Worm (Caenorhabditis elegans): ENCODE measurements around the gene R04D3.4.

Gene R04D3.4

DNA sequence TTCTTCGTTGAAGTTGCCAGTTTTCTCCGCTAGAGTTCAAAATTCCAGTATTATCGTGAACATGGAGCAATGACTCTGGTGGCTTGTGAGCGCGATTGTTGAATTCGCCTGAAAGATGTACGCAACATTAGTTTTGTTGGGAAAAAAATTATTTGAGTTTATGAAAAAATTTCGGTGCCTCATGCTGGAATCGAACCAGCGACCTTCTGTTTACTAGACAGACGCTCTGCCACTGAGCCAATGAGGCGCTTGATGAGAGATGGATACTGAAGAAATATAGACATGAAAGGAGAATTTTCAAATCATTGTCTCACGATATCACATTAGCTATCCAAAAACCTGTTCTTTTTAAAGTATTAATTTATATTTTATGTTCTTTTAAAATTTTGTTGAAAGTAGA, 5.2 kb downstream of the R04D3.4 start:
- peak; percentile 60; the same call in 1 of the 2 replicates for TF ChIP-seq nfyb-1 (GFP tag; IDR thresholded peaks at IDR 0.05)
- TF ChIP-seq mxl-1 (tag; optimal IDR thresholded peaks at IDR 0.05) = peak; percentile 81
- TF ChIP-seq nhr-80 (tag; optimal IDR thresholded peaks at IDR 0.05) = peak; percentile 4
- TF ChIP-seq chd-7 (tag; optimal IDR thresholded peaks at IDR 0.05) = peak; percentile 12
- peak; percentile 57 for TF ChIP-seq nhr-90 (tag; optimal IDR thresholded peaks at IDR 0.05)
- no peak for TF ChIP-seq cebp-1 (GFP tag; IDR thresholded peaks at IDR 0.05)
- TF ChIP-seq cebp-1 (tag; optimal IDR thresholded peaks at IDR 0.05) = no peak
- no peak for TF ChIP-seq pha-4 (tag; optimal IDR thresholded peaks at IDR 0.05)
- no peak for TF ChIP-seq madf-6 (GFP tag; IDR thresholded peaks at IDR 0.05)
- TF ChIP-seq B0035.1 (tag; optimal IDR thresholded peaks at IDR 0.05) = peak; percentile 11
- TF ChIP-seq ekl-4 (GFP tag; IDR thresholded peaks at IDR 0.05) = 0 out of 2 replicates have a peak, but pooled peaks have one; percentile 52
- TF ChIP-seq sea-2 (GFP tag; IDR thresholded peaks at IDR 0.05) = no peak
- peak; percentile 51 for TF ChIP-seq hrde-1 (tag; optimal IDR thresholded peaks at IDR 0.05; ENCODE audit: borderline replicate concordance)
- no peak for TF ChIP-seq ztf-22 (GFP tag; optimal IDR thresholded peaks at IDR 0.05)
- peak; percentile 25 for TF ChIP-seq attf-5 (GFP tag; optimal IDR thresholded peaks at IDR 0.05)
- TF ChIP-seq gei-17 (GFP tag; optimal IDR thresholded peaks at IDR 0.05) = no peak
- TF ChIP-seq lsl-1 (GFP tag; optimal IDR thresholded peaks at IDR 0.05) = no peak
- no peak for TF ChIP-seq lir-1 (GFP tag; conservative IDR thresholded peaks at IDR 0.05)
- no peak for TF ChIP-seq nfya-1 (tag; optimal IDR thresholded peaks at IDR 0.05; ENCODE audit: borderline replicate concordance, insufficient read depth)
- TF ChIP-seq Y79H2A.3 (GFP tag; conservative IDR thresholded peaks at IDR 0.05) = no peak
- peak; percentile 1 for TF ChIP-seq ceh-27 (GFP tag; optimal IDR thresholded peaks at IDR 0.05)
- TF ChIP-seq pbrm-1 (GFP tag; IDR thresholded peaks at IDR 0.05) = peak; percentile 73
- TF ChIP-seq aptf-3 (GFP tag; IDR thresholded peaks at IDR 0.05) = peak; percentile 70; the same call in 1 of the 2 replicates
- TF ChIP-seq B0019.2 (GFP tag; conservative IDR thresholded peaks at IDR 0.05) = no peak
- TF ChIP-seq ztf-26 (tag; optimal IDR thresholded peaks at IDR 0.05) = peak; percentile 16
- no peak for TF ChIP-seq dpl-1 (GFP tag; optimal IDR thresholded peaks at IDR 0.05)
- TF ChIP-seq ccch-3 (GFP tag; optimal IDR thresholded peaks at IDR 0.05) = peak; percentile 18
- TF ChIP-seq ztf-28 (GFP tag; IDR thresholded peaks at IDR 0.05) = no peak
- TF ChIP-seq egrh-3 (GFP tag; IDR thresholded peaks at IDR 0.05) = 0 out of 2 replicates have a peak, but pooled peaks have one; percentile 13
- no peak for TF ChIP-seq F10E7.11 (tag; optimal IDR thresholded peaks at IDR 0.05)
- TF ChIP-seq him-1 (tag; optimal IDR thresholded peaks at IDR 0.05) = peak; percentile 49
- peak; percentile 9 for TF ChIP-seq snpc-3.4 (tag; optimal IDR thresholded peaks at IDR 0.05)
- TF ChIP-seq rec-8 (tag; optimal IDR thresholded peaks at IDR 0.05) = peak; percentile 58 to 76
- peak; percentile 9 to 39 for TF ChIP-seq let-607 (tag; optimal IDR thresholded peaks at IDR 0.05)
- TF ChIP-seq Y56A3A.18 (GFP tag; IDR thresholded peaks at IDR 0.05) = peak; percentile 57; the same call in 1 of the 2 replicates
- TF ChIP-seq hsf-1 (GFP tag; IDR thresholded peaks at IDR 0.05) = no peak
- TF ChIP-seq F37B4.10 (GFP tag; IDR thresholded peaks at IDR 0.05) = no peak
- no peak for TF ChIP-seq egl-18 (GFP tag; IDR thresholded peaks at IDR 0.05)
- TF ChIP-seq fkh-3 (tag; optimal IDR thresholded peaks at IDR 0.05) = no peak
- TF ChIP-seq repo-1 (tag; optimal IDR thresholded peaks at IDR 0.05) = no peak
- no peak for TF ChIP-seq ztf-3 (GFP tag; optimal IDR thresholded peaks at IDR 0.05)
- TF ChIP-seq F52B5.7 (tag; optimal IDR thresholded peaks at IDR 0.05) = peak; percentile 65
- TF ChIP-seq B0336.3 (GFP tag; IDR thresholded peaks at IDR 0.05) = no peak
- no peak for TF ChIP-seq T26A5.8 (tag; optimal IDR thresholded peaks at IDR 0.05)
- TF ChIP-seq rcor-1 (GFP tag; IDR thresholded peaks at IDR 0.05) = peak; percentile 22; the same call in 1 of the 2 replicates
- TF ChIP-seq nhr-120 (GFP tag; IDR thresholded peaks at IDR 0.05) = no peak
- TF ChIP-seq lag-1 (GFP tag; IDR thresholded peaks at IDR 0.05) = no peak
- TF ChIP-seq athp-1 (tag; optimal IDR thresholded peaks at IDR 0.05) = peak; percentile 23
- TF ChIP-seq lin-54 (GFP tag; optimal IDR thresholded peaks at IDR 0.05) = no peak
